Fruit fly (Drosophila melanogaster) whole organism, wandering third instar larva: ENCODE measurements around the gene CrebB.

Source experiments
- Abd-B ChIP-seq: fragments of >200 bp; optimal IDR thresholded peaks from 2 replicates; lab custom pipeline; 2017; ENCODE audit warnings: missing biosample characterization, missing genetic modification characterization
- CG32264 ChIP-seq: fragments of 200-800 bp; sonication (Bioruptor generic); optimal IDR thresholded peaks from 2 replicates; lab custom pipeline; 2016; ENCODE audit warnings: missing biosample characterization, missing genetic modification characterization
- CG9705 ChIP-seq: fragments of 200-800 bp; sonication (Bioruptor generic); optimal IDR thresholded peaks from 2 replicates; lab custom pipeline; 2018; ENCODE audit warnings: missing biosample characterization, mild to moderate bottlenecking, missing genetic modification characterization
- CrebA ChIP-seq: fragments of 200-800 bp; sonication (Bioruptor generic); optimal IDR thresholded peaks from 2 replicates; lab custom pipeline; 2016; ENCODE audit warnings: missing biosample characterization, mild to moderate bottlenecking, missing genetic modification characterization, borderline replicate concordance
- Dfd ChIP-seq: fragments of >200 bp; optimal IDR thresholded peaks from 2 replicates; lab custom pipeline; 2017; ENCODE audit warnings: missing biosample characterization, missing genetic modification characterization
- Hnf4 ChIP-seq: fragments of 200-800 bp; sonication (Bioruptor generic); optimal IDR thresholded peaks from 2 replicates; lab custom pipeline; 2016; ENCODE audit warnings: missing biosample characterization, mild to moderate bottlenecking, missing genetic modification characterization
- Hr78 ChIP-seq: fragments of >200 bp; optimal IDR thresholded peaks from 2 replicates; lab custom pipeline; 2017; ENCODE audit warnings: missing biosample characterization, missing genetic modification characterization
- Jra ChIP-seq: sonication (Bioruptor generic); optimal IDR thresholded peaks from 2 replicates; lab custom pipeline; 2016; ENCODE audit warnings: missing biosample characterization, missing genetic modification characterization
- Mio ChIP-seq: sonication (Bioruptor generic); optimal IDR thresholded peaks from 2 replicates; lab custom pipeline; 2016; ENCODE audit warnings: missing biosample characterization, missing genetic modification characterization
- Myc ChIP-seq: fragments of >200 bp; optimal IDR thresholded peaks from 2 replicates; lab custom pipeline; 2017
- N ChIP-seq: fragments of >200 bp; optimal IDR thresholded peaks from 2 replicates; lab custom pipeline; 2018; ENCODE audit warnings: missing biosample characterization, missing external identifiers, missing genetic modification characterization
- Rel ChIP-seq, 2 experiments: fragments of 200-800 bp; sonication (Bioruptor generic) in 1 of 2; optimal IDR thresholded peaks; 2 replicates in 1 of 2; 3 replicates in 1 of 2; lab custom pipeline; 2016 to 2019; ENCODE audit warnings: mild to moderate bottlenecking in 2 of 2, missing biosample characterization in 2 of 2, missing genetic modification characterization in 2 of 2, moderate library complexity in 1 of 2
- Vsx2 ChIP-seq: fragments of 200-300, 225-300 bp; sonication (Bioruptor generic); optimal IDR thresholded peaks from 2 replicates; lab custom pipeline; 2018; ENCODE audit warnings: missing biosample characterization, missing genetic modification characterization; ENCODE audit not compliant: partially characterized antibody
- brk ChIP-seq: fragments of 200-800 bp; sonication (Bioruptor generic); optimal IDR thresholded peaks from 2 replicates; lab custom pipeline; 2016; ENCODE audit warnings: missing biosample characterization, mild to moderate bottlenecking, missing genetic modification characterization
- dmrt93B ChIP-seq: fragments of 200-800 bp; sonication (Bioruptor generic); optimal IDR thresholded peaks from 2 replicates; lab custom pipeline; 2018; ENCODE audit warnings: missing biosample characterization, mild to moderate bottlenecking, missing genetic modification characterization
- dsf ChIP-seq: sonication (Bioruptor generic); optimal IDR thresholded peaks from 2 replicates; lab custom pipeline; 2016; ENCODE audit warnings: missing biosample characterization, missing genetic modification characterization, borderline replicate concordance
- foxo ChIP-seq, 2 experiments: fragments of 200-800 bp; sonication (Bioruptor generic); optimal IDR thresholded peaks; 2 replicates in 1 of 2; 3 replicates in 1 of 2; lab custom pipeline; 2016 to 2017; ENCODE audit warnings: missing biosample characterization in 2 of 2, missing genetic modification characterization in 2 of 2
- fru ChIP-seq: fragments of 200-800 bp; sonication (Bioruptor generic); optimal IDR thresholded peaks from 3 replicates; lab custom pipeline; 2016; ENCODE audit warnings: missing biosample characterization, mild to moderate bottlenecking, missing genetic modification characterization
- h ChIP-seq: fragments of 200-800 bp; sonication (Bioruptor generic); optimal IDR thresholded peaks from 3 replicates; lab custom pipeline; 2016; ENCODE audit warnings: missing biosample characterization, mild to moderate bottlenecking, missing genetic modification characterization
- jim ChIP-seq: fragments of 175-275, 200-325 bp; sonication (Bioruptor generic); optimal IDR thresholded peaks from 2 replicates; lab custom pipeline; 2016; ENCODE audit warnings: missing biosample characterization, mild to moderate bottlenecking, missing genetic modification characterization
- pan ChIP-seq: fragments of >200 bp; optimal IDR thresholded peaks from 2 replicates; lab custom pipeline; 2017
- psq ChIP-seq: fragments of 200-800 bp; sonication (Bioruptor generic); optimal IDR thresholded peaks from 3 replicates; lab custom pipeline; 2017; ENCODE audit warnings: missing biosample characterization, mild to moderate bottlenecking, missing genetic modification characterization, moderate library complexity
- sage ChIP-seq: fragments of 200-800 bp; sonication (Bioruptor generic); optimal IDR thresholded peaks from 2 replicates; lab custom pipeline; 2016; ENCODE audit warnings: missing biosample characterization, mild to moderate bottlenecking, missing genetic modification characterization

The CrebB gene

DNA sequence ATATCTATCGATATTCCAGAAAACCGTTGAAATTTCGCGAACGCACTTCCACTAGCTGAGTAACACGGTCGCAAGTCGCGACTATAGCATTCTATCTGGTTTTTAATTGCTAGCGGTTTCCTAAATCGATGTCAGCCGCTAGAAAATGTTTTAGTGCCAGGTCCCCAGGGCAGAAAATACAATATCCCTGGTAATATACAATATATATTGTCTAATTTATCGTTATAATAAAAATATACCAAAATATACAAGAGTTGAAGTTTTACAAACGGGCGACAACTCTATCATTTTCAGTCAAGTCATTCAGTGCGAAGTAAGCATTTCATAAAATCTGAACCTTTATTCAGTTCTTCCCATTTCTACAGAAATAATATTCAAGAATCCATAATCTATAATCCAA lies 49.0 kb downstream of the CrebB start, which contains the start of gene CG15056:
Gene CG15056, plus strand, starts transcription at position 301 of the 400 bp plus-strand sequence.
- TF ChIP-seq CG32264 (no peak), sage (GFP tag; lab: Kevin White, UChicago) (no peak), dsf (no peak), Myc (lab: Kevin White, UChicago) (no peak), Dfd (no peak), Hr78 (no peak), psq (GFP tag; lab: Kevin White, UChicago) (no peak), Rel (GFP tag; optimal IDR thresholded peaks at IDR 0.05; lab: Kevin White, UChicago) (no peak), Rel (tag; optimal IDR thresholded peaks at IDR 0.05; lab: Kevin White, UChicago) (no peak), fru (GFP tag; lab: Kevin White, UChicago) (no peak), Hnf4 (no peak)

DNA sequence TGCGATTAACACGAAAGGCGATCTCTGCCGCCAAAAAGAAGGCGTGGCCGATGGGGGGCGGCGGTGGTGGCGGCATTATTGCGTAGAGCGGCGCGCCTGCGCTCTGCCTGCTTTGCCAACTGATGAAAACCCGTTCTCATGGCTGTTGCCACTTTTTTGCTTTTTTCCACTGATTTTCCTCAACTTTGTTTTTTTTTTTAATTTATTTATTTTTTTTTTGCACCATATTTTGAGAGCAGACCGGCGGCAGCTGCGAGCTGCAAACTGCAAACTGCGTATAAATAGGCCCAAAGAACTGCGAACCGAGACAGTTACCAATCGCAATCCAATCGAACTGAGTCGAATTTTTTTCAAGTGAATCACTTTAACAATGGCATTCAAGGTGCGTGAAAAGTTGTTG lies 56.0 kb downstream of the CrebB start, which contains the start of gene CG42323:
Gene CG42323, plus strand, starts transcription at position 302 of the 400 bp plus-strand sequence.
- TF ChIP-seq pan (no peak), Mio (GFP tag; lab: Kevin White, UChicago) (no peak), jim (no peak), h (GFP tag; lab: Kevin White, UChicago) (no peak), Rel (GFP tag; optimal IDR thresholded peaks at IDR 0.05; lab: Kevin White, UChicago) (no peak), Rel (tag; optimal IDR thresholded peaks at IDR 0.05; lab: Kevin White, UChicago) (no peak), Myc (lab: Kevin White, UChicago) (no peak), foxo (GFP tag; optimal IDR thresholded peaks at IDR 0.05; lab: Kevin White, UChicago) (no peak), dmrt93B (GFP tag; lab: Kevin White, UChicago) (no peak), Jra (GFP tag; lab: Kevin White, UChicago) (no peak), CrebA (no peak), brk (GFP tag; lab: Kevin White, UChicago) (no peak), Vsx2 (GFP tag; lab: Kevin White, UChicago) (no peak), CG9705 (GFP tag; lab: Kevin White, UChicago) (no peak), Abd-B (GFP tag; lab: Kevin White, UChicago) (no peak), N (GFP tag; lab: Kevin White, UChicago) (no peak)
